Worm (Caenorhabditis elegans) whole organism, early embryonic: ENCODE results near the gene grl-2.
"Not testable (repeated sequence)": the region's sequence is repeated elsewhere in the genome, so short reads cannot be mapped to it uniquely, and the experiment has no call there.

Source experiments
- B0310.2 ChIP-seq: sonication (generic microtip); optimal IDR thresholded peaks from 2 replicates; lab custom pipeline; 2016; ENCODE audit warnings: mild to moderate bottlenecking, missing genetic modification characterization, missing compliant biosample characterization
- aly-1 ChIP-seq: sonication (generic microtip); optimal IDR thresholded peaks from 2 replicates; lab custom pipeline; 2016; ENCODE audit warnings: missing genetic modification characterization, missing compliant biosample characterization
- ama-1 ChIP-seq: fragments of 150-350 bp; optimal IDR thresholded peaks from 2 replicates; lab custom pipeline; 2014
- ets-7 ChIP-seq: sonication (generic microtip); optimal IDR thresholded peaks from 2 replicates; lab custom pipeline; 2016; ENCODE audit warnings: missing genotype, missing genetic modification characterization, missing compliant biosample characterization
- flt-1 ChIP-seq: fragments of 200-800 bp; sonication (Bioruptor generic); IDR thresholded peaks from 2 replicates; pipeline ENCODE4 v1.3.6; 2022; ENCODE audit warnings: missing genetic modification characterization, missing compliant biosample characterization
- hmg-4 ChIP-seq: fragments of 200-800 bp; sonication (Bioruptor generic); optimal IDR thresholded peaks from 2 replicates; lab custom pipeline; 2018; ENCODE audit warnings: mild to moderate bottlenecking, missing genetic modification characterization, missing compliant biosample characterization

DNA sequence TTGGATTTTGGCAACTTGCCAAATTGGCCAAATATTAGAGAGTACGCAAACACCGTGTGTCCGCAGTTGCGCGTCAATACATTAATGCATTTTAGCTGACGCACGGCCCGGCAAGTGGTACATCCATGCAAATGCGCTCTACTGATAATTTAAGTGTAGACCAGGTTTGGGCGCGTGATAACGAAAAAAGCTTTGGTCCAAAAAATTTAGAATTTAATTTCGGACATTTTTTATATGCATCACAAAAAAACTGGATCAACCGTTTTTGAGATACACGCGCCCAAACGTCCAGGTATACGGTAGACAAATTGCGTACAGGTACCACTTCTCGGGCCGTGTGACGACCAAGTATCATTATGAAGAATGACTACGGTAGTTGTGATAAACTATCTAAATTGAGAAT is 23.1 kb downstream of the grl-2 start, which contains the start of gene R186.8:
- TF ChIP-seq flt-1 (GFP tag; lab: Robert Waterston, UW); ama-1 (lab: Kevin White, UChicago); ets-7 (tag; lab: Kevin White, UChicago); hmg-4 (GFP tag; lab: Kevin White, UChicago); aly-1 (tag; lab: Kevin White, UChicago); B0310.2 (tag; lab: Kevin White, UChicago): not testable (repeated sequence)
